Worm (Caenorhabditis elegans): ENCODE data around the gene K10D11.3.

DNA sequence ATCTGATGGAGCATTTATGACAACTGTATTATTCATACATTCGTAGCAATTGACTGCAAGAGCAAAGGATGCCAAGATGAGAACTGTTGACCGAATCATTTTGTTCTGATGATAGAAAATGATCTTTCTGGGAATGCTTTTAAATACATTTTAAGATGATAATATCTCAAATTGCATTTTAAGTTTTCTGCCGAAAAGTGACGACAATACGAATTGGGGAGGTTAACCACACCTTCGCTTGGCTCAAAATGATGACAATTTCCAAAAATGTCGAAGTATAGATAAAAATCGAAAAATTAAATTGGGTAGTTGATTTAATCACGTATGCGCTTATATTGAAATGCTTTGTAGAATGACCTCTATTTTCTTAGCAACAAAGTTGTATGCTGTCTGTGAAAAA, 44.7 kb downstream of the K10D11.3 start, which contains the start of gene dod-24:
- no peak for TF ChIP-seq lin-11 (tag; optimal IDR thresholded peaks at IDR 0.05)
- TF ChIP-seq C38D4.7 (GFP tag; optimal IDR thresholded peaks at IDR 0.05): no peak
- TF ChIP-seq fax-1 (tag; optimal IDR thresholded peaks at IDR 0.05): no peak
- TF ChIP-seq madf-2 (tag; optimal IDR thresholded peaks at IDR 0.05): no peak
- TF ChIP-seq pha-4 (tag; optimal IDR thresholded peaks at IDR 0.05): no peak
- TF ChIP-seq dve-1 (tag; optimal IDR thresholded peaks at IDR 0.05): no peak
- TF ChIP-seq ahr-1 (tag; optimal IDR thresholded peaks at IDR 0.05): no peak
- no peak for TF ChIP-seq ceh-24 (tag; optimal IDR thresholded peaks at IDR 0.05)
- no peak for TF ChIP-seq ama-1 (optimal IDR thresholded peaks at IDR 0.05)
- no peak for TF ChIP-seq ztf-16 (tag; optimal IDR thresholded peaks at IDR 0.05)
- no peak for TF ChIP-seq sox-4 (tag; optimal IDR thresholded peaks at IDR 0.05)
- TF ChIP-seq ceh-22 (tag; optimal IDR thresholded peaks at IDR 0.05): no peak
- no peak for TF ChIP-seq nfya-1 (tag; optimal IDR thresholded peaks at IDR 0.05)
- no peak for TF ChIP-seq hlh-6 (tag; optimal IDR thresholded peaks at IDR 0.05)
